Worm (Caenorhabditis elegans) whole organism, L3 larva: Measurements from ENCODE around the gene R02D5.10.

Experiments used
- R02D3.7 ChIP-seq: fragments of 150-350 bp; optimal IDR thresholded peaks from 2 replicates; lab custom pipeline; 2014; ENCODE audit warnings: missing biosample characterization, missing genetic modification characterization
- ZK546.5 ChIP-seq: sonication (generic microtip); optimal IDR thresholded peaks from 2 replicates; lab custom pipeline; 2017; ENCODE audit warnings: missing biosample characterization, missing genetic modification characterization
- aly-2 ChIP-seq: fragments of 150-350 bp; optimal IDR thresholded peaks from 2 replicates; lab custom pipeline; 2014; ENCODE audit warnings: missing biosample characterization, missing genetic modification characterization
- ceh-28 ChIP-seq: fragments of 150-350 bp; optimal IDR thresholded peaks from 2 replicates; lab custom pipeline; 2014; ENCODE audit warnings: missing biosample characterization, missing genetic modification reagents, missing genetic modification characterization
- daf-12 ChIP-seq: fragments of 150-350 bp; optimal IDR thresholded peaks from 2 replicates; lab custom pipeline; 2014; ENCODE audit warnings: missing biosample characterization, missing genetic modification reagents, missing genetic modification characterization
- egl-27 ChIP-seq: sonication (generic microtip); optimal IDR thresholded peaks from 4 replicates; lab custom pipeline; 2017; ENCODE audit warnings: missing biosample characterization, missing genetic modification reagents, missing genetic modification characterization
- egl-5 ChIP-seq: fragments of 150-350 bp; optimal IDR thresholded peaks from 2 replicates; lab custom pipeline; 2017; ENCODE audit warnings: missing biosample characterization, missing genetic modification reagents, missing genetic modification characterization, inconsistent platforms
- elt-1 ChIP-seq: fragments of 150-350 bp; optimal IDR thresholded peaks from 2 replicates; lab custom pipeline; 2014; ENCODE audit warnings: missing biosample characterization, missing genetic modification characterization
- elt-2 ChIP-seq: sonication (generic microtip); optimal IDR thresholded peaks from 2 replicates; lab custom pipeline; 2016; ENCODE audit warnings: missing genetic modification reagents, mild to moderate bottlenecking, missing genetic modification characterization, missing compliant biosample characterization
- elt-3 ChIP-seq, 3 experiments: fragments of 150-350 bp in 1 of 3; sonication (generic microtip) in 2 of 3; optimal IDR thresholded peaks; 2 replicates in 2 of 3; 4 replicates in 1 of 3; lab custom pipeline; 2014 to 2017; ENCODE audit warnings: missing biosample characterization in 3 of 3, missing genetic modification characterization in 3 of 3
- eor-1 ChIP-seq, 2 experiments: fragments of 150-350 bp; optimal IDR thresholded peaks; 2 replicates each; lab custom pipeline; 2014 to 2018; ENCODE audit warnings: missing biosample characterization in 2 of 2, missing genetic modification characterization in 2 of 2
- lin-15B ChIP-seq: fragments of 150-350 bp; optimal IDR thresholded peaks from 2 replicates; lab custom pipeline; 2014; ENCODE audit warnings: missing biosample characterization, missing genetic modification characterization
- lsy-12 ChIP-seq: sonication (generic microtip); optimal IDR thresholded peaks from 2 replicates; lab custom pipeline; 2016; ENCODE audit warnings: mild to moderate bottlenecking, missing genetic modification characterization, missing compliant biosample characterization
- mdl-1 ChIP-seq: fragments of 150-350 bp; optimal IDR thresholded peaks from 2 replicates; lab custom pipeline; 2014; ENCODE audit warnings: missing biosample characterization, missing genetic modification characterization
- nhr-11 ChIP-seq: fragments of 150-350 bp; optimal IDR thresholded peaks from 2 replicates; lab custom pipeline; 2014; ENCODE audit warnings: missing biosample characterization, missing genetic modification characterization
- nhr-12 ChIP-seq: fragments of 150-350 bp; optimal IDR thresholded peaks from 2 replicates; lab custom pipeline; 2014; ENCODE audit warnings: missing biosample characterization, missing genetic modification characterization
- nhr-237 ChIP-seq: fragments of 150-350 bp; optimal IDR thresholded peaks from 2 replicates; lab custom pipeline; 2014; ENCODE audit warnings: missing biosample characterization, missing genetic modification characterization
- nhr-25 ChIP-seq: sonication (generic microtip); optimal IDR thresholded peaks from 2 replicates; lab custom pipeline; 2017; ENCODE audit warnings: missing biosample characterization, missing genetic modification characterization
- nhr-43 ChIP-seq: sonication (generic microtip); optimal IDR thresholded peaks from 2 replicates; lab custom pipeline; 2016; ENCODE audit warnings: mild to moderate bottlenecking, missing genetic modification characterization, missing compliant biosample characterization; ENCODE audit not compliant: poor library complexity, severe bottlenecking
- nhr-67 ChIP-seq: fragments of 150-350 bp; optimal IDR thresholded peaks from 2 replicates; lab custom pipeline; 2014; ENCODE audit warnings: missing biosample characterization, missing genetic modification characterization
- nhr-76 ChIP-seq: fragments of 150-350 bp; sonication (generic microtip); optimal IDR thresholded peaks from 5 replicates; lab custom pipeline; 2014; ENCODE audit warnings: missing biosample characterization, missing genetic modification characterization
- nhr-77 ChIP-seq: fragments of 150-350 bp; optimal IDR thresholded peaks from 2 replicates; lab custom pipeline; 2014; ENCODE audit warnings: missing biosample characterization, missing genetic modification characterization
- pha-4 ChIP-seq: fragments of 150-350 bp; optimal IDR thresholded peaks from 2 replicates; lab custom pipeline; 2014; ENCODE audit warnings: missing biosample characterization, missing genetic modification reagents, missing genetic modification characterization
- snpc-4 ChIP-seq: fragments of 150-350 bp; optimal IDR thresholded peaks from 2 replicates; lab custom pipeline; 2014; ENCODE audit warnings: missing biosample characterization, missing genetic modification characterization
- unc-62 ChIP-seq: fragments of 150-350 bp; sonication (generic microtip); optimal IDR thresholded peaks from 4 replicates; lab custom pipeline; 2014; ENCODE audit warnings: missing biosample characterization, missing genetic modification reagents, missing genetic modification characterization
- ztf-11 ChIP-seq: fragments of 150-350 bp; optimal IDR thresholded peaks from 2 replicates; lab custom pipeline; 2014; ENCODE audit warnings: missing biosample characterization, missing genetic modification characterization
- ztf-4 ChIP-seq: fragments of 150-350 bp; optimal IDR thresholded peaks from 2 replicates; lab custom pipeline; 2014; ENCODE audit warnings: missing biosample characterization, missing genetic modification characterization

R02D5.10 gene

ce11 chrV:14527210-14527609, 45.1 kb downstream of the R02D5.10 start:
- no peak for TF ChIP-seq mdl-1 (tag; lab: Kevin White, UChicago)
- no peak for TF ChIP-seq nhr-43 (tag; lab: Kevin White, UChicago)
- TF ChIP-seq daf-12 (tag; lab: Kevin White, UChicago): no peak
- no peak for TF ChIP-seq aly-2
- TF ChIP-seq ztf-4 (tag; lab: Kevin White, UChicago): no peak
- TF ChIP-seq ztf-11 (tag; lab: Kevin White, UChicago): no peak
- TF ChIP-seq snpc-4 (tag; lab: Kevin White, UChicago): no peak
- no peak for TF ChIP-seq eor-1 (tag; optimal IDR thresholded peaks at IDR 0.05; lab: Kevin White, UChicago)
- TF ChIP-seq elt-1: no peak
- no peak for TF ChIP-seq nhr-76 (tag; lab: Kevin White, UChicago)
- no peak for TF ChIP-seq nhr-25 (tag; lab: Kevin White, UChicago)

ce11 chrV:14530813-14531212, 48.7 kb downstream of the R02D5.10 start, which contains the start of gene kcnl-4:
kcnl-4 (plus strand) TSS chrV:14531113.
- TF ChIP-seq unc-62 (GFP tag; lab: Kevin White, UChicago) (no peak), lin-15B (no peak), ZK546.5 (tag; lab: Kevin White, UChicago) (no peak), nhr-77 (no peak), elt-1 (no peak), egl-5 (tag; lab: Kevin White, UChicago) (no peak), pha-4 (no peak), nhr-43 (tag; lab: Kevin White, UChicago) (no peak), lsy-12 (no peak), elt-2 (no peak), nhr-11 (tag; lab: Kevin White, UChicago) (no peak), elt-3 (tag; optimal IDR thresholded peaks at IDR 0.05; lab: Kevin White, UChicago) (no peak), nhr-237 (no peak)

- no peak for TF ChIP-seq ztf-4 (tag; lab: Kevin White, UChicago)
- no peak for TF ChIP-seq mdl-1 (tag; lab: Kevin White, UChicago)
- no peak for TF ChIP-seq nhr-77
- no peak for TF ChIP-seq nhr-67 (tag; lab: Kevin White, UChicago)
- TF ChIP-seq snpc-4 (tag; lab: Kevin White, UChicago): no peak
- no peak for TF ChIP-seq R02D3.7
- TF ChIP-seq nhr-11 (tag; lab: Kevin White, UChicago): no peak
- no peak for TF ChIP-seq elt-3 (tag; optimal IDR thresholded peaks at IDR 0.05; lab: Kevin White, UChicago)
- TF ChIP-seq lsy-12: no peak
- TF ChIP-seq egl-27 (tag; lab: Kevin White, UChicago): no peak
- no peak for TF ChIP-seq ceh-28
- no peak for TF ChIP-seq nhr-12 (tag; lab: Kevin White, UChicago)
These were observed 50.3 kb downstream of the R02D5.10 start for ce11 chrV:14532374-14532773.
